Worm (Caenorhabditis elegans): ENCODE measurements around the gene dna-2.

DNA sequence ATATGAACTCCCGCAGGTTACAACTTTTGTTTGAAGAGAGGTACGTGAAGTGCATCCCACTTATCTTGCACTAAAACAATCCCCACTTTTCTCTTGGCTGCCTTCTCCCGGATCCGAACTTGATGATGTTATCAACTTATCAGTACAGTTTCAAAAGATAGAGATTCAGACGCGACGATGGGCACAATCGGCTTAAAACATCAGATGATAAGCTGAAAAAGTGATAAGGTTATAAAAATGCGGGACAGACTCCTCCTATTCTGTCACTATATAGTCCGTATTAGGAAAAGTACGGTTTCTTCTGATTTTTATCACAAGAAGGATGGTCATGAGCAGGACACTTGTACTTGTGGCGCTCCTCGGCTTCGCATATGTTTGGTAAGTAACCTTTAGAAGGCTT lies 39.0 kb upstream of the dna-2 start, which contains the start of gene ctsa-1.2:
- TF ChIP-seq egl-27 (tag; optimal IDR thresholded peaks at IDR 0.05) (no peak), skn-1 (tag; optimal IDR thresholded peaks at IDR 0.05) (no peak)

Data from whole organism, L1 larva.